In the genomic region with DNA sequence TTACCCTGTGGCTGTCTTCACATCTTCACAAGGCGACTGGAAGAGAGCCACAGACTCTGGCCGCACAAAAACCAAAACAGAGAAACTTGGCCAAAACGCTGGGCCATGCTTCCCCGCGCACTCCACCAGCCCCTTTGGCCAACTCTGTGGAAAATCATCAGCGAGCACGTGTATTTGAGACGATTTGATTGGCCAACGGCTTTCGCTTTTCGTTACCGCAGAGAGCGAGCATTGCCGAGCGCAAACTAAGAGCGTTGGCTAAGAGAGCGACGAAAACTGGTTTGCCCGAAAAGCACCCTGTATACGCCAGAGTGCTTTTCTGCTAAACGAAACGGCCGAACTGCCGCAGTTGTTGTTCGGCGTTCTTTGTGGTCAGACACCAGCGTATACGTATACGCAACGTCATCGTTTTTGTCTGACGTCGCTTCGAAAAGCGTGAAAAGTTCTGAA, we compare ENCODE assay signal across 2 fruit fly cellular contexts.
TF ChIP-seq lines count a peak whose summit lies in the region.

TSS of gene CG42673 (plus strand) at position 346 of the 450 bp plus-strand sequence.

TF ChIP-seq in whole organism, embryonic, 481 proteins besides CTCF, POLR2A, EP300 and RAD21 (continued from another document and continues in another):
- 0 out of 2 replicates have a peak, but pooled peaks have one; percentile 23 for TF ChIP-seq bbx (GFP tag; IDR thresholded peaks at IDR 0.05; lab: Robert Waterston, UW; ENCODE audit: partially characterized antibody)
- TF ChIP-seq Fer2 (tag; optimal IDR thresholded peaks at IDR 0.05; lab: Kevin White, UChicago): no peak
- TF ChIP-seq CG12769 (tag; optimal IDR thresholded peaks at IDR 0.05; lab: Kevin White, UChicago): peak; percentile 36
- TF ChIP-seq CG32532 (GFP tag; IDR thresholded peaks at IDR 0.05; lab: Robert Waterston, UW): no peak
- peak; percentile 3 for TF ChIP-seq B-H2 (GFP tag; optimal IDR thresholded peaks at IDR 0.05; lab: Kevin White, UChicago)
- TF ChIP-seq Hand (GFP tag; optimal IDR thresholded peaks at IDR 0.05; lab: Kevin White, UChicago): peak; percentile 28
- peak; percentile 82 for TF ChIP-seq Med (GFP tag; lab: Kevin White, UChicago)
- TF ChIP-seq MTF-1 (GFP tag; optimal IDR thresholded peaks at IDR 0.05; lab: Kevin White, UChicago; ENCODE audit: borderline replicate concordance): peak; percentile 42
- TF ChIP-seq nau (GFP tag; optimal IDR thresholded peaks at IDR 0.05; lab: Kevin White, UChicago): peak; percentile 27
- peak; percentile 60 for TF ChIP-seq Drgx (GFP tag; IDR thresholded peaks at IDR 0.05; lab: Robert Waterston, UW)
- peak; percentile 8 for TF ChIP-seq ash1 (GFP tag; optimal IDR thresholded peaks at IDR 0.05; lab: Kevin White, UChicago)
- TF ChIP-seq CG10147 (GFP tag; optimal IDR thresholded peaks at IDR 0.05; lab: Kevin White, UChicago): peak; percentile 16
- TF ChIP-seq twi (tag; optimal IDR thresholded peaks at IDR 0.05; lab: Kevin White, UChicago): no peak
- peak; percentile 14 for TF ChIP-seq CG15514 (GFP tag; optimal IDR thresholded peaks at IDR 0.05; lab: Kevin White, UChicago)
- TF ChIP-seq CG2199 (GFP tag; IDR thresholded peaks at IDR 0.05; lab: Robert Waterston, UW): no peak
- TF ChIP-seq zen2 (GFP tag; IDR thresholded peaks at IDR 0.05; lab: Robert Waterston, UW; ENCODE audit: partially characterized antibody): peak; percentile 69
- 0 out of 2 replicates have a peak, but pooled peaks have one; percentile 25 for TF ChIP-seq sob (GFP tag; IDR thresholded peaks at IDR 0.05; lab: Robert Waterston, UW)
- no peak for TF ChIP-seq Atf3 (GFP tag; optimal IDR thresholded peaks at IDR 0.05; lab: Kevin White, UChicago)
- TF ChIP-seq MBD-R2 (GFP tag; IDR thresholded peaks at IDR 0.05; lab: Robert Waterston, UW): no peak
- peak; percentile 47; the same call in 1 of the 2 replicates for TF ChIP-seq hbn (GFP tag; IDR thresholded peaks at IDR 0.05; lab: Robert Waterston, UW; ENCODE audit: partially characterized antibody)
- TF ChIP-seq ken (GFP tag; IDR thresholded peaks at IDR 0.05; lab: Robert Waterston, UW): 0 out of 3 replicates have a peak, but pooled peaks have one; percentile 20
- TF ChIP-seq CG13894 (tag; optimal IDR thresholded peaks at IDR 0.05; lab: Kevin White, UChicago): peak; percentile 31
- TF ChIP-seq abd-A (tag; optimal IDR thresholded peaks at IDR 0.05; lab: Kevin White, UChicago): peak; percentile 83
- TF ChIP-seq CG3281 (GFP tag; optimal IDR thresholded peaks at IDR 0.05; lab: Kevin White, UChicago): peak; percentile 46
- peak; percentile 29 for TF ChIP-seq CG13296 (GFP tag; optimal IDR thresholded peaks at IDR 0.05; lab: Kevin White, UChicago)
- TF ChIP-seq CG11696 (GFP tag; IDR thresholded peaks at IDR 0.05; lab: Robert Waterston, UW): no peak; the same call in 1 of the 2 replicates
- TF ChIP-seq dm (GFP tag; optimal IDR thresholded peaks at IDR 0.05; lab: Kevin White, UChicago): peak; percentile 70
- TF ChIP-seq Blimp-1 (GFP tag; optimal IDR thresholded peaks at IDR 0.05; lab: Kevin White, UChicago): peak; percentile 99
- TF ChIP-seq vvl (GFP tag; IDR thresholded peaks at IDR 0.05; lab: Robert Waterston, UW): 0 out of 2 replicates have a peak, but pooled peaks have one; percentile 34
- peak; percentile 22; the same call in 1 of the 2 replicates for TF ChIP-seq bowl (GFP tag; IDR thresholded peaks at IDR 0.05; lab: Robert Waterston, UW)
- TF ChIP-seq Dll (GFP tag; IDR thresholded peaks at IDR 0.05; lab: Robert Waterston, UW; ENCODE audit: partially characterized antibody): peak; percentile 56; the same call in 2 of the 4 replicates
- 0 out of 2 replicates have a peak, but pooled peaks have one; percentile 14 for TF ChIP-seq stc (GFP tag; IDR thresholded peaks at IDR 0.05; lab: Robert Waterston, UW)
- no peak for TF ChIP-seq emc (GFP tag; optimal IDR thresholded peaks at IDR 0.05; lab: Kevin White, UChicago)
- peak; percentile 28 for TF ChIP-seq gcm (GFP tag; optimal IDR thresholded peaks at IDR 0.05; lab: Kevin White, UChicago)
- no peak for TF ChIP-seq Ets65A (GFP tag; lab: Kevin White, UChicago)
- peak; percentile 9 for TF ChIP-seq CG13624 (GFP tag; optimal IDR thresholded peaks at IDR 0.05; lab: Kevin White, UChicago)
- peak; percentile 33 for TF ChIP-seq CG31365 (tag; optimal IDR thresholded peaks at IDR 0.05; lab: Kevin White, UChicago)
- TF ChIP-seq sna (GFP tag; IDR thresholded peaks at IDR 0.05; lab: Robert Waterston, UW; ENCODE audit: partially characterized antibody): peak; percentile 66; the same call in 1 of the 2 replicates
- TF ChIP-seq trem (tag; optimal IDR thresholded peaks at IDR 0.05; lab: Kevin White, UChicago): no peak
- TF ChIP-seq salm (tag; optimal IDR thresholded peaks at IDR 0.05; lab: Kevin White, UChicago): no peak
- TF ChIP-seq dmrt99B (tag; optimal IDR thresholded peaks at IDR 0.05; lab: Kevin White, UChicago): peak; percentile 5
- TF ChIP-seq CG17385 (GFP tag; optimal IDR thresholded peaks at IDR 0.05; lab: Kevin White, UChicago): peak; percentile 24
- no peak for TF ChIP-seq CG14710 (tag; optimal IDR thresholded peaks at IDR 0.05; lab: Kevin White, UChicago)
- peak in 1 of 2 experiments; percentile 40 for TF ChIP-seq Eip74EF (GFP tag; optimal IDR thresholded peaks at IDR 0.05; lab: Kevin White, UChicago)
- TF ChIP-seq lab (GFP tag; optimal IDR thresholded peaks at IDR 0.05; lab: Kevin White, UChicago): peak; percentile 17
- TF ChIP-seq mirr (GFP tag; optimal IDR thresholded peaks at IDR 0.05; lab: Kevin White, UChicago): peak; percentile 49
- TF ChIP-seq Nf-YC (tag; optimal IDR thresholded peaks at IDR 0.05; lab: Kevin White, UChicago): peak; percentile 99
- peak; percentile 83 for TF ChIP-seq Nf-YA (GFP tag; IDR thresholded peaks at IDR 0.05; lab: Robert Waterston, UW)
- no peak for TF ChIP-seq CG30431 (GFP tag; optimal IDR thresholded peaks at IDR 0.05; lab: Kevin White, UChicago)
- TF ChIP-seq CG3407 (GFP tag; optimal IDR thresholded peaks at IDR 0.05; lab: Kevin White, UChicago): no peak
- TF ChIP-seq CG2875 (GFP tag; optimal IDR thresholded peaks at IDR 0.05; lab: Kevin White, UChicago): no peak
- no peak for TF ChIP-seq al (GFP tag; IDR thresholded peaks at IDR 0.05; lab: Robert Waterston, UW)
- peak; percentile 32 for TF ChIP-seq kni (GFP tag; optimal IDR thresholded peaks at IDR 0.05; lab: Kevin White, UChicago)
- TF ChIP-seq yki (optimal IDR thresholded peaks at IDR 0.05; lab: Kevin White, UChicago): peak; percentile 33
- TF ChIP-seq caup (GFP tag; optimal IDR thresholded peaks at IDR 0.05; lab: Kevin White, UChicago; ENCODE audit: severe bottlenecking): peak; percentile 11
- no peak for TF ChIP-seq sug (tag; optimal IDR thresholded peaks at IDR 0.05; lab: Kevin White, UChicago)
- peak; percentile 14 for TF ChIP-seq sd (tag; optimal IDR thresholded peaks at IDR 0.05; lab: Kevin White, UChicago)
- TF ChIP-seq CG34224 (GFP tag; IDR thresholded peaks at IDR 0.05; lab: Robert Waterston, UW; ENCODE audit: partially characterized antibody): 0 out of 3 replicates have a peak, but pooled peaks have one; percentile 39
- peak; percentile 10 for TF ChIP-seq sqz (GFP tag; optimal IDR thresholded peaks at IDR 0.05; lab: Kevin White, UChicago)

TF ChIP-seq in whole organism, prepupa, 60 proteins besides CTCF, POLR2A, EP300 and RAD21 (continued from another document):
- TF ChIP-seq CG6854 (GFP tag; optimal IDR thresholded peaks at IDR 0.05; lab: Kevin White, UChicago) (peak; percentile 89), topi (GFP tag; optimal IDR thresholded peaks at IDR 0.05; lab: Kevin White, UChicago) (peak; percentile 16), CG6163 (GFP tag; IDR thresholded peaks at IDR 0.05; lab: Robert Waterston, UW) (peak; percentile 65; the same call in 2 of the 3 replicates), salr (GFP tag; optimal IDR thresholded peaks at IDR 0.05; lab: Kevin White, UChicago) (no peak), CG8319 (GFP tag; optimal IDR thresholded peaks at IDR 0.05; lab: Kevin White, UChicago) (no peak), CG3919 (GFP tag; optimal IDR thresholded peaks at IDR 0.05; lab: Kevin White, UChicago) (peak; percentile 35), eg (GFP tag; IDR thresholded peaks at IDR 0.05; lab: Robert Waterston, UW) (peak; percentile 64; the same call in 1 of the 3 replicates), dac (GFP tag; optimal IDR thresholded peaks at IDR 0.05; lab: Kevin White, UChicago) (no peak), Blimp-1 (GFP tag; optimal IDR thresholded peaks at IDR 0.05; lab: Kevin White, UChicago) (peak; percentile 99), Met (GFP tag; optimal IDR thresholded peaks at IDR 0.05; lab: Kevin White, UChicago) (no peak), acj6 (GFP tag; optimal IDR thresholded peaks at IDR 0.05; lab: Kevin White, UChicago) (no peak), Sox14 (GFP tag; optimal IDR thresholded peaks at IDR 0.05; lab: Kevin White, UChicago) (no peak), CG6276 (GFP tag; optimal IDR thresholded peaks at IDR 0.05; lab: Kevin White, UChicago) (peak; percentile 69), CG11762 (GFP tag; optimal IDR thresholded peaks at IDR 0.05; lab: Kevin White, UChicago; ENCODE audit: insufficient read depth) (no peak), CG31627 (GFP tag; optimal IDR thresholded peaks at IDR 0.05; lab: Kevin White, UChicago) (no peak), CG34406 (GFP tag; optimal IDR thresholded peaks at IDR 0.05; lab: Kevin White, UChicago) (no peak), Eip75B (GFP tag; optimal IDR thresholded peaks at IDR 0.05; lab: Kevin White, UChicago) (peak; percentile 39), CG9139 (GFP tag; optimal IDR thresholded peaks at IDR 0.05; lab: Kevin White, UChicago) (peak; percentile 18), Eip78C (GFP tag; lab: Kevin White, UChicago) (peak; percentile 62), cyc (GFP tag; optimal IDR thresholded peaks at IDR 0.05; lab: Kevin White, UChicago) (no peak), dsx (GFP tag; optimal IDR thresholded peaks at IDR 0.05; lab: Kevin White, UChicago; ENCODE audit: poor library complexity, severe bottlenecking) (peak; percentile 26), svp (GFP tag; lab: Kevin White, UChicago) (peak; percentile 64), esn (GFP tag; optimal IDR thresholded peaks at IDR 0.05; lab: Kevin White, UChicago) (no peak), Lpt (GFP tag; optimal IDR thresholded peaks at IDR 0.05; lab: Kevin White, UChicago) (no peak), OdsH (GFP tag; optimal IDR thresholded peaks at IDR 0.05; lab: Kevin White, UChicago) (peak; percentile 3), CG32006 (GFP tag; optimal IDR thresholded peaks at IDR 0.05; lab: Kevin White, UChicago) (peak; percentile 19), CG6792 (GFP tag; optimal IDR thresholded peaks at IDR 0.05; lab: Kevin White, UChicago) (no peak), Smox (GFP tag; optimal IDR thresholded peaks at IDR 0.05; lab: Kevin White, UChicago) (no peak), vri (GFP tag; optimal IDR thresholded peaks at IDR 0.05; lab: Kevin White, UChicago) (peak; percentile 36), achi (GFP tag; optimal IDR thresholded peaks at IDR 0.05; lab: Kevin White, UChicago) (peak; percentile 25), CG10669 (GFP tag; optimal IDR thresholded peaks at IDR 0.05; lab: Kevin White, UChicago) (no peak), fd85E (GFP tag; optimal IDR thresholded peaks at IDR 0.05; lab: Kevin White, UChicago) (peak; percentile 30), CG11294 (GFP tag; IDR thresholded peaks at IDR 0.05; lab: Robert Waterston, UW) (no peak), CG8632 (GFP tag; optimal IDR thresholded peaks at IDR 0.05; lab: Kevin White, UChicago) (no peak), CG1621 (tag; optimal IDR thresholded peaks at IDR 0.05; lab: Kevin White, UChicago) (peak; percentile 14)
